Worm (Caenorhabditis elegans): ENCODE data around the gene fbxa-182.

fbxa-182 gene

DNA sequence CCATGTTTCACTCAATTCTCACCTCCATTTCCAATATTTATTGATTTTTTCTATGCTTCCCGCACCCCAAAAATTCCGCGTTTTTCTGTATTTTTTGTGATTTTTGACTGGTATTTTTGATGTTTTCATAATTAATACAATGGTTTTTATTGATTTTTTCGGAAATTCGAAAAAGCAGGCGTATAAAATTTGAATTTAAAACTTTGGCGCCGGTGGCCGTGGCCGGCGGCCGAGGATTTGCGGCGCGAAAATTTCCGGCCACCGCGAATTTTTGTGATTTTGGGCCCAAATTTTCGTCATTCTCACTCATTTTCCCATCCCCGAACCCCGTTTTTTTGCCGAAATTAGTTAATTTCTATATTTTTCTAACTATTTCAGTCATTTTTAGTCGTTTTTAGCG is 38.4 kb upstream of the fbxa-182 start (continued):
- TF ChIP-seq pha-4 (GFP tag; IDR thresholded peaks at IDR 0.05): peak; percentile 51; the same call in 1 of the 2 replicates
- no peak for TF ChIP-seq pha-4 (tag; optimal IDR thresholded peaks at IDR 0.05)
- TF ChIP-seq Y48G9A.11 (GFP tag; IDR thresholded peaks at IDR 0.05): peak; percentile 82
- no peak for TF ChIP-seq zag-1 (tag; optimal IDR thresholded peaks at IDR 0.05)
- no peak for TF ChIP-seq ama-1 (optimal IDR thresholded peaks at IDR 0.05)
- TF ChIP-seq ZK337.2 (GFP tag; IDR thresholded peaks at IDR 0.05): peak; percentile 96
- TF ChIP-seq daf-12 (tag; optimal IDR thresholded peaks at IDR 0.05): no peak
- TF ChIP-seq set-16 (GFP tag; IDR thresholded peaks at IDR 0.05): no peak
- TF ChIP-seq pqm-1 (tag; optimal IDR thresholded peaks at IDR 0.05): no peak
- peak in 1 of 2 experiments; percentile 36 for TF ChIP-seq lsy-2 (tag; optimal IDR thresholded peaks at IDR 0.05)
- TF ChIP-seq hif-1 (tag; optimal IDR thresholded peaks at IDR 0.05): peak in 1 of 2 experiments; percentile 75
- TF ChIP-seq madf-9 (GFP tag; conservative IDR thresholded peaks at IDR 0.05): peak; percentile 41; the same call in 1 of the 2 replicates
- peak; percentile 92 for TF ChIP-seq unc-130 (GFP tag; optimal IDR thresholded peaks at IDR 0.05)
- no peak for TF ChIP-seq T20F7.1 (GFP tag; optimal IDR thresholded peaks at IDR 0.05)
- no peak for TF ChIP-seq ceh-28 (tag; optimal IDR thresholded peaks at IDR 0.05)
- no peak for TF ChIP-seq nhr-42 (GFP tag; IDR thresholded peaks at IDR 0.05)
- no peak for TF ChIP-seq zip-2 (tag; optimal IDR thresholded peaks at IDR 0.05)
- TF ChIP-seq snpc-1.2 (GFP tag; IDR thresholded peaks at IDR 0.05): 0 out of 2 replicates have a peak, but pooled peaks have one; percentile 11
- TF ChIP-seq rbr-2 (tag; optimal IDR thresholded peaks at IDR 0.05): no peak
- no peak for TF ChIP-seq F26F4.8 (GFP tag; conservative IDR thresholded peaks at IDR 0.05)
- TF ChIP-seq ctbp-1 (GFP tag; IDR thresholded peaks at IDR 0.05): no peak
- no peak for TF ChIP-seq nhr-6 (tag; optimal IDR thresholded peaks at IDR 0.05)
- no peak for TF ChIP-seq lin-13 (GFP tag; optimal IDR thresholded peaks at IDR 0.05)
- TF ChIP-seq mdl-1 (tag; optimal IDR thresholded peaks at IDR 0.05): no peak
- TF ChIP-seq F10B5.3 (tag; optimal IDR thresholded peaks at IDR 0.05): no peak
- TF ChIP-seq hlh-11 (tag; optimal IDR thresholded peaks at IDR 0.05): peak; percentile 36
- TF ChIP-seq ces-1 (GFP tag; optimal IDR thresholded peaks at IDR 0.05): no peak
- no peak for TF ChIP-seq nhr-25 (tag; optimal IDR thresholded peaks at IDR 0.05; ENCODE audit: borderline replicate concordance, insufficient read depth)
- no peak for TF ChIP-seq daf-16 (GFP tag; optimal IDR thresholded peaks at IDR 0.05)
- no peak for TF ChIP-seq daf-16 (tag; optimal IDR thresholded peaks at IDR 0.05)
- TF ChIP-seq D1046.2 (GFP tag; IDR thresholded peaks at IDR 0.05): peak; percentile 54; the same call in 1 of the 2 replicates
- TF ChIP-seq mxl-3 (GFP tag; optimal IDR thresholded peaks at IDR 0.05): peak; percentile 11
- no peak for TF ChIP-seq nhr-10 (tag; optimal IDR thresholded peaks at IDR 0.05)
- no peak for TF ChIP-seq lir-3 (tag; optimal IDR thresholded peaks at IDR 0.05)
- TF ChIP-seq nhr-102 (tag; optimal IDR thresholded peaks at IDR 0.05): peak; percentile 22
- TF ChIP-seq ZK546.5 (tag; optimal IDR thresholded peaks at IDR 0.05): no peak
- no peak for TF ChIP-seq ceh-32 (tag; optimal IDR thresholded peaks at IDR 0.05; ENCODE audit: poor library complexity)
- TF ChIP-seq nhr-76 (tag; optimal IDR thresholded peaks at IDR 0.05): no peak
- TF ChIP-seq gei-8 (GFP tag; optimal IDR thresholded peaks at IDR 0.05): no peak
- TF ChIP-seq ceh-44 (GFP tag; IDR thresholded peaks at IDR 0.05): peak; percentile 80
- TF ChIP-seq nhr-111 (GFP tag; optimal IDR thresholded peaks at IDR 0.05): no peak
- TF ChIP-seq F49E8.2 (tag; optimal IDR thresholded peaks at IDR 0.05; ENCODE audit: borderline replicate concordance): peak; percentile 35
- no peak for TF ChIP-seq hlh-30 (tag; optimal IDR thresholded peaks at IDR 0.05; ENCODE audit: insufficient read depth)
- no peak for TF ChIP-seq unc-62 (GFP tag; optimal IDR thresholded peaks at IDR 0.05 in 1 of 2)
- TF ChIP-seq unc-62 (tag; optimal IDR thresholded peaks at IDR 0.05): no peak
- TF ChIP-seq F44E2.7 (GFP tag; IDR thresholded peaks at IDR 0.05): no peak
